Worm (Caenorhabditis elegans) whole organism, L4/young adult: ENCODE measurements around the gene fust-1.

Source experiments
- W03F9.2 ChIP-seq: fragments of 150-350 bp; optimal IDR thresholded peaks from 2 replicates; lab custom pipeline; 2014; ENCODE audit warnings: missing biosample characterization, missing genetic modification characterization
- dao-5 ChIP-seq: sonication (generic microtip); optimal IDR thresholded peaks from 2 replicates; lab custom pipeline; 2016; ENCODE audit warnings: missing genotype, missing genetic modification characterization, moderate library complexity, missing compliant biosample characterization
- him-1 ChIP-seq: sonication (generic microtip); optimal IDR thresholded peaks from 2 replicates; lab custom pipeline; 2016; ENCODE audit warnings: missing genotype, missing genetic modification reagents, missing genetic modification characterization, missing compliant biosample characterization

ce11 chrII:7146240-7146639, 6.1 kb upstream of the fust-1 start:
- TF ChIP-seq him-1 (no peak), W03F9.2 (tag; lab: Kevin White, UChicago) (no peak), dao-5 (tag; lab: Kevin White, UChicago) (no peak)
